Fruit fly (Drosophila melanogaster): Measurements from ENCODE around the gene CG16953.

DNA sequence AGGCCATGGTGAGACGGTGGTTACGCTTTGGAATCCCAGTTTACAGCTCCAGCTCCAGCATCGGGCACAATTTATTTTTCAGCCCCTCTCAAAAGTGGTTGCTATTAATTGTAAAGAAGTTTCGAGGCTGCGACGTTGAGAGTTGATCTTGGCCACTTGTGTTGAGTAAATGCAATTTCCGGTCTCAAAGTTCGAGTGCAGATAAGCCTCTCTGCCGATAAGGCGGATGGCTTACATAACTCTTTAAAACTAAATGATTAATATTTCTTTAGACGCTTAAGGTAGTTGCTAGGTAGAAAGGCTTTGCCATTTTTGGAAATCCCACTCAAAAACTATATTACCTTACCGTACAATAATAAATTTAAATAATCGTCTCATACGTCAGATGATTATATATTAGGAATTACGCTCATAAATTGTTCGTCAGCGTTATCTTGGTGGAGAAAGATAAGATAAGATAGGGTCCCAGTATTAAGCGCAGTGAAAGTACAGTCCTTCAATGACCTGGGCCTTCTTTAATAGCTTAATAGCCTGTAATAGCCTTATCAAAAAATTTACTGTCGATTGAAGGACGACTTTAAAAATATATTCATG, 20.0 kb upstream of the CG16953 start:
- TF ChIP-seq CG8478 (optimal IDR thresholded peaks at IDR 0.05) (no peak), Dll (optimal IDR thresholded peaks at IDR 0.05) (no peak), usp (GFP tag; optimal IDR thresholded peaks at IDR 0.05) (no peak), psq (optimal IDR thresholded peaks at IDR 0.05) (no peak), EcR (GFP tag; optimal IDR thresholded peaks at IDR 0.05) (no peak), pan (optimal IDR thresholded peaks at IDR 0.05) (no peak)
